Worm (Caenorhabditis elegans): ENCODE measurements around the gene cutl-28.

DNA sequence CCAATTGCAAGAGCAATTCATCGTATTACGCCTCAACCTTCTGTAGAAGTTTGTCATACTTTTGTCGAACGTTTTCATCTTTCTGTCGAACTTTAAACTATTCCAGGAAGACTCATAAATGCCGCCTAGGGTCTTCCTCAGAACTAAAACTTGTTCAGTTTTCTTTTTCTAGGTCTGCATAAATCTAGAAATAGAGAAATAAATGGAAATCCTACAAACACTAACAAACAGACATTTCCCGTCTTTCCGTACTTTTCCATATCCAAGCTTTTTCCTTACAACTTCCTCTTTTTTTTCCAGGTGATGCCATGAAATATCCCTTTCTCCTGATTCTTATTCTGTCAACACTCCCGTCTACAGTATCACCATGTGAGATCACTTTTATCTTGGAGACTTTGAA, at the start of gene cutl-28:
- TF ChIP-seq ama-1 (optimal IDR thresholded peaks at IDR 0.05), result no peak
- TF ChIP-seq hnd-1 (tag; optimal IDR thresholded peaks at IDR 0.05), result no peak
- no peak for TF ChIP-seq aly-1 (tag; optimal IDR thresholded peaks at IDR 0.05)
- no peak for TF ChIP-seq sea-1 (GFP tag; conservative IDR thresholded peaks at IDR 0.05)
- no peak for TF ChIP-seq flt-1 (GFP tag; IDR thresholded peaks at IDR 0.05)
- TF ChIP-seq scrt-1 (GFP tag; IDR thresholded peaks at IDR 0.05), result no peak

All from whole organism, early embryonic.